Worm (Caenorhabditis elegans) whole organism, midembryonic: ENCODE measurements around the gene W06B4.2.

Experiments used
- cog-1 ChIP-seq: sonication (generic microtip); optimal IDR thresholded peaks from 2 replicates; lab custom pipeline; 2016; ENCODE audit warnings: missing genetic modification characterization, missing compliant biosample characterization
- klf-2 ChIP-seq: fragments of 200-800 bp; sonication (Bioruptor generic); conservative IDR thresholded peaks from 2 replicates; pipeline ENCODE4 v1.3.6; 2022; ENCODE audit warnings: missing genetic modification reagents, missing genetic modification characterization, missing compliant biosample characterization
- med-1 ChIP-seq: sonication (generic microtip); optimal IDR thresholded peaks from 2 replicates; lab custom pipeline; 2017; ENCODE audit warnings: missing genetic modification characterization, mild to moderate bottlenecking, missing compliant biosample characterization, antibody characterized with exemption, missing genetic modification reagents; ENCODE audit not compliant: insufficient read depth
- ztf-29 ChIP-seq: fragments of 200-800 bp; sonication (Bioruptor generic); IDR thresholded peaks from 2 replicates; pipeline ENCODE4 v1.3.6; 2022; ENCODE audit warnings: missing genetic modification reagents, missing genetic modification characterization, missing compliant biosample characterization

DNA sequence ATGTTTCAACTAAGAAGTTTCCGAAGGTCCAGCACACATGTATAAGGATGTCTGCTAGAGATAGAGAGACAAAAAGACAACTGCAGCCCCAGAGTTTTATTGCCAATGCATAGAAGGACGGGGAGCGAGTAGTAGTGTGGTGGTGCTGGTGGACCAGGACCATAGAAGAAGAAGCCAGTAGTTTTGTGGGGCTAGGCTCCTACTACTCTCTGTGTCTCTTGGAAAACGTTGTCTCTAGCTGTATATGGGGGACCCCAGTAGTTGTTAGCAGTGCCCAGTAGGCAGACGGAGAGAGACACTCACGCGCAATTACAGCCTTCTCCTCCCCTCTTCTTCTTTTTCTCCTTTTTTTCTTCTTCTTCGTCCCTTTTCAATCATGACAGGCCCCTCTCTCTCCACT lies 11.9 kb upstream of the W06B4.2 start:
- no peak for TF ChIP-seq med-1
- no peak for TF ChIP-seq ztf-29 (GFP tag; lab: Robert Waterston, UW)
- no peak for TF ChIP-seq klf-2 (GFP tag; lab: Robert Waterston, UW)
- TF ChIP-seq cog-1, result no peak
